Fruit fly (Drosophila melanogaster): ENCODE measurements around the gene aurB.

Gene aurB

dm6 chr2L:10888827-10889226, 30.9 kb upstream of the aurB start, which contains the start of gene CG14071:
Gene CG14071 (minus strand): TSS chr2L:10888927.
- TF ChIP-seq pan (optimal IDR thresholded peaks at IDR 0.05) (no peak), woc (GFP tag; optimal IDR thresholded peaks at IDR 0.05) (no peak), Jra (GFP tag; optimal IDR thresholded peaks at IDR 0.05) (no peak), dmrt93B (GFP tag; optimal IDR thresholded peaks at IDR 0.05) (no peak), Hnf4 (GFP tag; optimal IDR thresholded peaks at IDR 0.05) (no peak), h (GFP tag; optimal IDR thresholded peaks at IDR 0.05) (no peak), Dif (GFP tag; optimal IDR thresholded peaks at IDR 0.05; ENCODE audit: partially characterized antibody) (no peak), rgr (GFP tag; optimal IDR thresholded peaks at IDR 0.05) (no peak), CG9705 (GFP tag; optimal IDR thresholded peaks at IDR 0.05) (no peak), psq (GFP tag; optimal IDR thresholded peaks at IDR 0.05) (no peak), Abd-B (GFP tag; optimal IDR thresholded peaks at IDR 0.05) (no peak)

- TF ChIP-seq CG32264 (GFP tag; optimal IDR thresholded peaks at IDR 0.05): no peak
- no peak for TF ChIP-seq dl (GFP tag; optimal IDR thresholded peaks at IDR 0.05; ENCODE audit: insufficient read depth in 1 of 2, partially characterized antibody in 2 of 2)
- no peak for TF ChIP-seq CrebA (GFP tag; optimal IDR thresholded peaks at IDR 0.05; ENCODE audit: borderline replicate concordance)
- TF ChIP-seq pan (optimal IDR thresholded peaks at IDR 0.05): no peak
- TF ChIP-seq lola (GFP tag; optimal IDR thresholded peaks at IDR 0.05): no peak
- TF ChIP-seq Hr83 (GFP tag; optimal IDR thresholded peaks at IDR 0.05; ENCODE audit: poor library complexity, severe bottlenecking): no peak
- TF ChIP-seq sage (GFP tag; optimal IDR thresholded peaks at IDR 0.05): no peak
- TF ChIP-seq Jra (GFP tag; optimal IDR thresholded peaks at IDR 0.05): no peak
- TF ChIP-seq tai (GFP tag; optimal IDR thresholded peaks at IDR 0.05): no peak
- no peak for TF ChIP-seq brk (GFP tag; optimal IDR thresholded peaks at IDR 0.05)
- TF ChIP-seq GATAd (GFP tag; optimal IDR thresholded peaks at IDR 0.05): no peak
- no peak for TF ChIP-seq Mio (GFP tag; optimal IDR thresholded peaks at IDR 0.05)
- no peak for TF ChIP-seq psq (GFP tag; optimal IDR thresholded peaks at IDR 0.05)
- no peak for TF ChIP-seq Dif (GFP tag; optimal IDR thresholded peaks at IDR 0.05; ENCODE audit: partially characterized antibody)
- no peak for TF ChIP-seq OdsH (GFP tag; optimal IDR thresholded peaks at IDR 0.05)
- no peak for TF ChIP-seq foxo (GFP tag; optimal IDR thresholded peaks at IDR 0.05)
- no peak for TF ChIP-seq woc (GFP tag; optimal IDR thresholded peaks at IDR 0.05)
- TF ChIP-seq h (GFP tag; optimal IDR thresholded peaks at IDR 0.05): no peak
Measured at dm6 chr2L:10869867-10870266, 12.0 kb upstream of the aurB start, which contains the start of gene CG12517. Gene CG12517 (plus strand): TSS chr2L:10870167.

dm6 chr2L:10856328-10856942, 1.5 kb downstream of the aurB start, which contains the start of gene Dnz1:
Gene Dnz1 (minus strand): TSS chr2L:10856644.
- TF ChIP-seq psq (GFP tag; optimal IDR thresholded peaks at IDR 0.05) (peak; percentile 22), tai (GFP tag; optimal IDR thresholded peaks at IDR 0.05) (no peak), Vsx2 (GFP tag; optimal IDR thresholded peaks at IDR 0.05; ENCODE audit: partially characterized antibody) (no peak), dsf (GFP tag; optimal IDR thresholded peaks at IDR 0.05; ENCODE audit: borderline replicate concordance) (no peak), usp (GFP tag; optimal IDR thresholded peaks at IDR 0.05) (no peak), Hr78 (GFP tag; optimal IDR thresholded peaks at IDR 0.05) (no peak), jim (GFP tag; optimal IDR thresholded peaks at IDR 0.05) (no peak), Myc (optimal IDR thresholded peaks at IDR 0.05) (no peak), Dif (GFP tag; optimal IDR thresholded peaks at IDR 0.05; ENCODE audit: partially characterized antibody) (no peak), rgr (GFP tag; optimal IDR thresholded peaks at IDR 0.05) (peak; percentile 42), Hnf4 (GFP tag; optimal IDR thresholded peaks at IDR 0.05) (no peak), CG32264 (GFP tag; optimal IDR thresholded peaks at IDR 0.05) (no peak), pan (optimal IDR thresholded peaks at IDR 0.05) (no peak), Sp1 (GFP tag; optimal IDR thresholded peaks at IDR 0.05) (peak; percentile 28), brk (GFP tag; optimal IDR thresholded peaks at IDR 0.05) (no peak), ey (GFP tag; optimal IDR thresholded peaks at IDR 0.05) (peak; percentile 43), Hr83 (GFP tag; optimal IDR thresholded peaks at IDR 0.05; ENCODE audit: poor library complexity, severe bottlenecking) (no peak), h (GFP tag; optimal IDR thresholded peaks at IDR 0.05) (peak; percentile 11), CG9705 (GFP tag; optimal IDR thresholded peaks at IDR 0.05) (no peak), br (GFP tag; optimal IDR thresholded peaks at IDR 0.05) (no peak), GATAd (GFP tag; optimal IDR thresholded peaks at IDR 0.05) (no peak), CrebA (GFP tag; optimal IDR thresholded peaks at IDR 0.05; ENCODE audit: borderline replicate concordance) (no peak), Rel (GFP tag; optimal IDR thresholded peaks at IDR 0.05) (no peak), Rel (tag; optimal IDR thresholded peaks at IDR 0.05) (no peak), lola (GFP tag; optimal IDR thresholded peaks at IDR 0.05) (no peak), sage (GFP tag; optimal IDR thresholded peaks at IDR 0.05) (no peak), N (GFP tag; optimal IDR thresholded peaks at IDR 0.05) (no peak), dmrt93B (GFP tag; optimal IDR thresholded peaks at IDR 0.05) (no peak), Jra (GFP tag; optimal IDR thresholded peaks at IDR 0.05) (no peak), dl (GFP tag; optimal IDR thresholded peaks at IDR 0.05; ENCODE audit: insufficient read depth in 1 of 2, partially characterized antibody in 2 of 2) (no peak), Abd-B (GFP tag; optimal IDR thresholded peaks at IDR 0.05) (no peak), HLH106 (tag; optimal IDR thresholded peaks at IDR 0.05) (peak; percentile 57), fru (GFP tag; optimal IDR thresholded peaks at IDR 0.05) (peak; percentile 37), OdsH (GFP tag; optimal IDR thresholded peaks at IDR 0.05) (peak; percentile 16), sv (GFP tag; optimal IDR thresholded peaks at IDR 0.05) (peak; percentile 30), foxo (GFP tag; optimal IDR thresholded peaks at IDR 0.05) (peak in 1 of 2 experiments; percentile 64), Mio (GFP tag; optimal IDR thresholded peaks at IDR 0.05) (no peak), woc (GFP tag; optimal IDR thresholded peaks at IDR 0.05) (no peak), Dfd (GFP tag; optimal IDR thresholded peaks at IDR 0.05) (no peak)
